Fruit fly (Drosophila melanogaster): ENCODE data around the gene CG6813.

DNA sequence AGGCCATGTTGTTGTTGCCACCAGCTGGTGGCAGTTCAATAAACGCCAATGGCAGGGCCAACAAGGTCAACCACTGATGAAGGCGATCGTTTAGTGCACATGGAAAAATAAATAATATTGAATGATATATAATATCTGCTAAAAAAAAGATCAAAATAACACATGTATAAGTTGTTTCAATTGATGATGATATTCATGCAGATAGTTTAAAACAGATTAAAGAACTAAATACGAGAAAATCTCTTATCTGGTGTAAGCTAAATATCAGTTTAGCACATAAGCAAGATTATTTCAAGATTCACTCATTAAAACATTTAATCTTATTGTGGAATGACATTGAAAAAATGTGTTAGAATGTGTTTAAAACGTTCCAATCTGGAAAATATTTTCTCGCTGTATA, 37.0 kb upstream of the CG6813 start:
- TF ChIP-seq CG17361 (GFP tag; IDR thresholded peaks at IDR 0.05) (peak; percentile 64; the same call in 2 of the 3 replicates), CG31388 (GFP tag; optimal IDR thresholded peaks at IDR 0.05) (no peak), ERR (GFP tag; optimal IDR thresholded peaks at IDR 0.05) (no peak), CG6854 (GFP tag; optimal IDR thresholded peaks at IDR 0.05) (no peak), Kr (GFP tag; optimal IDR thresholded peaks at IDR 0.05) (no peak), Atf6 (GFP tag; IDR thresholded peaks at IDR 0.05) (no peak), gsb (GFP tag; IDR thresholded peaks at IDR 0.05) (no peak), trh (GFP tag; optimal IDR thresholded peaks at IDR 0.05) (no peak), CG10147 (GFP tag; optimal IDR thresholded peaks at IDR 0.05) (no peak), sob (GFP tag; IDR thresholded peaks at IDR 0.05) (no peak), pita (GFP tag; optimal IDR thresholded peaks at IDR 0.05) (no peak), Bdp1 (GFP tag; optimal IDR thresholded peaks at IDR 0.05) (no peak)

Measured in whole organism, embryonic.